Fruit fly (Drosophila melanogaster) whole organism, embryonic: ENCODE measurements around the gene Arc42.

Experiments used
- Abd-B ChIP-seq: fragments of 200-800 bp; sonication (Bioruptor generic); optimal IDR thresholded peaks from 2 replicates; lab custom pipeline; 2018; ENCODE audit warnings: missing biosample characterization, mild to moderate bottlenecking, missing genetic modification characterization, moderate library complexity
- CG10274 ChIP-seq: fragments of 200-800 bp; sonication (Bioruptor generic); optimal IDR thresholded peaks from 3 replicates; lab custom pipeline; 2017; ENCODE audit warnings: missing biosample characterization, mild to moderate bottlenecking, missing genetic modification characterization
- CG10979 ChIP-seq: fragments of 200-800 bp; sonication (Bioruptor generic); optimal IDR thresholded peaks from 2 replicates; lab custom pipeline; 2018; ENCODE audit warnings: missing biosample characterization, mild to moderate bottlenecking, missing genetic modification characterization, moderate library complexity
- CG13123 ChIP-seq: fragments of 200-800 bp; sonication (Bioruptor generic); optimal IDR thresholded peaks from 2 replicates; lab custom pipeline; 2016; ENCODE audit warnings: missing biosample characterization, missing genetic modification characterization
- CG13624 ChIP-seq: fragments of 200-800 bp; sonication (Bioruptor generic); optimal IDR thresholded peaks from 2 replicates; lab custom pipeline; 2016; ENCODE audit warnings: missing biosample characterization, missing genetic modification characterization
- CG14667 ChIP-seq: fragments of 200-800 bp; sonication (Bioruptor generic); IDR thresholded peaks from 2 replicates; pipeline ENCODE4 v1.3.6; 2022; ENCODE audit warnings: missing biosample characterization, missing genetic modification characterization
- CG1603 ChIP-seq: fragments of 200-800 bp; sonication (Bioruptor generic); optimal IDR thresholded peaks from 2 replicates; lab custom pipeline; 2019; ENCODE audit warnings: missing biosample characterization, mild to moderate bottlenecking, missing genetic modification characterization, moderate library complexity
- CG17186 ChIP-seq: fragments of 200-800 bp; sonication (Bioruptor generic); optimal IDR thresholded peaks from 3 replicates; lab custom pipeline; 2017; ENCODE audit warnings: missing biosample characterization, missing genetic modification reagents, missing genetic modification characterization
- CG18476 ChIP-seq: fragments of 200-800 bp; sonication (Bioruptor generic); optimal IDR thresholded peaks from 2 replicates; lab custom pipeline; 2016; ENCODE audit warnings: missing biosample characterization, mild to moderate bottlenecking, missing genetic modification characterization
- CG2116 ChIP-seq: fragments of 200-800 bp; sonication (Bioruptor generic); optimal IDR thresholded peaks from 3 replicates; lab custom pipeline; 2018; ENCODE audit warnings: missing biosample characterization, mild to moderate bottlenecking, missing genetic modification characterization
- CG42726 ChIP-seq: fragments of 200-800 bp; sonication (Bioruptor generic); IDR thresholded peaks from 2 replicates; pipeline ENCODE4 v1.3.6; 2022; ENCODE audit warnings: missing biosample characterization, missing genetic modification characterization; ENCODE audit not compliant: partially characterized antibody
- CG6854 ChIP-seq: fragments of 200-800 bp; sonication (Bioruptor generic); optimal IDR thresholded peaks from 3 replicates; lab custom pipeline; 2017; ENCODE audit warnings: missing biosample characterization, mild to moderate bottlenecking, missing genetic modification characterization
- CG7357 ChIP-seq: fragments of 200-800 bp; sonication (Bioruptor generic); IDR thresholded peaks from 3 replicates; pipeline ENCODE4 v1.3.6; 2022; ENCODE audit warnings: missing biosample characterization, missing genetic modification characterization
- CG7839 ChIP-seq: fragments of 200-800 bp; sonication (Bioruptor generic); optimal IDR thresholded peaks from 3 replicates; lab custom pipeline; 2018; ENCODE audit warnings: missing biosample characterization, mild to moderate bottlenecking, missing genetic modification characterization, moderate library complexity
- CG9797 ChIP-seq: fragments of 200-800 bp; sonication (Bioruptor generic); optimal IDR thresholded peaks from 3 replicates; lab custom pipeline; 2018; ENCODE audit warnings: missing biosample characterization, mild to moderate bottlenecking, missing genetic modification characterization
- Ets97D ChIP-seq: fragments of 200-800 bp; sonication (Bioruptor generic); optimal IDR thresholded peaks from 3 replicates; lab custom pipeline; 2016; ENCODE audit warnings: missing biosample characterization, missing genetic modification characterization
- Fer2 ChIP-seq: fragments of 200-800 bp; sonication (Bioruptor generic); optimal IDR thresholded peaks from 2 replicates; lab custom pipeline; 2018; ENCODE audit warnings: missing biosample characterization, mild to moderate bottlenecking, missing genetic modification characterization, moderate library complexity
- Hand ChIP-seq: fragments of 200-800 bp; sonication (Bioruptor generic); optimal IDR thresholded peaks from 2 replicates; lab custom pipeline; 2017; ENCODE audit warnings: mild to moderate bottlenecking, missing biosample characterization, missing genetic modification reagents, missing genetic modification characterization
- Rfx ChIP-seq: fragments of 200-800 bp; sonication (Bioruptor generic); IDR thresholded peaks from 2 replicates; pipeline ENCODE4 v1.3.6; 2022; ENCODE audit warnings: missing biosample characterization, missing genetic modification characterization
- Rx ChIP-seq: fragments of 200-800 bp; sonication (Bioruptor generic); IDR thresholded peaks from 2 replicates; pipeline ENCODE4 v1.3.6; 2022; ENCODE audit warnings: missing biosample characterization, missing genetic modification characterization
- Scr ChIP-seq: fragments of 200-800 bp; sonication (Bioruptor generic); IDR thresholded peaks from 2 replicates; pipeline ENCODE4 v1.3.6; 2022; ENCODE audit warnings: missing biosample characterization, missing genetic modification characterization; ENCODE audit not compliant: partially characterized antibody
- Sry-β ChIP-seq: fragments of 200-800 bp; sonication (Bioruptor generic); optimal IDR thresholded peaks from 2 replicates; lab custom pipeline; 2018; ENCODE audit warnings: missing biosample characterization, mild to moderate bottlenecking, missing genetic modification characterization, moderate library complexity
- Ssrp ChIP-seq: fragments of 200-800 bp; sonication (Bioruptor generic); optimal IDR thresholded peaks from 2 replicates; lab custom pipeline; 2018; ENCODE audit warnings: missing biosample characterization, mild to moderate bottlenecking, missing genetic modification characterization, moderate library complexity
- TFAM ChIP-seq: fragments of 200-800 bp; sonication (Bioruptor generic); optimal IDR thresholded peaks from 2 replicates; lab custom pipeline; 2017; ENCODE audit warnings: missing biosample characterization, missing genetic modification characterization, inconsistent platforms
- al ChIP-seq: fragments of 200-800 bp; sonication (Bioruptor generic); IDR thresholded peaks from 2 replicates; pipeline ENCODE4 v1.3.6; 2022; ENCODE audit warnings: missing biosample characterization, missing genetic modification characterization
- bigmax ChIP-seq: fragments of 200-800 bp; sonication (Bioruptor generic); optimal IDR thresholded peaks from 2 replicates; lab custom pipeline; 2018; ENCODE audit warnings: missing biosample characterization, mild to moderate bottlenecking, missing genetic modification characterization
- btn ChIP-seq: fragments of 200-800 bp; sonication (Bioruptor generic); optimal IDR thresholded peaks from 2 replicates; lab custom pipeline; 2016; ENCODE audit warnings: missing biosample characterization, missing genetic modification characterization
- ci ChIP-seq: fragments of 200-800 bp; sonication (Bioruptor generic); IDR thresholded peaks from 3 replicates; pipeline ENCODE4 v1.3.6; 2022; ENCODE audit warnings: missing biosample characterization, missing genetic modification characterization
- croc ChIP-seq: fragments of 200-800 bp; sonication (Bioruptor generic); conservative IDR thresholded peaks from 3 replicates; pipeline ENCODE4 v1.3.6; 2022; ENCODE audit warnings: missing biosample characterization, missing genetic modification characterization
- dan ChIP-seq: fragments of 200-800 bp; sonication (Bioruptor generic); IDR thresholded peaks from 2 replicates; pipeline ENCODE4 v1.3.6; 2022; ENCODE audit warnings: missing biosample characterization, missing genetic modification characterization
- exex ChIP-seq: fragments of 200-800 bp; sonication (Bioruptor generic); optimal IDR thresholded peaks from 4 replicates; lab custom pipeline; 2018; ENCODE audit warnings: missing biosample characterization, mild to moderate bottlenecking, missing genetic modification characterization, moderate library complexity
- fd3F ChIP-seq: fragments of 200-800 bp; sonication (Bioruptor generic); optimal IDR thresholded peaks from 2 replicates; lab custom pipeline; 2018; ENCODE audit warnings: missing biosample characterization, mild to moderate bottlenecking, missing genetic modification characterization, moderate library complexity
- gce ChIP-seq: fragments of 200-800 bp; sonication (Bioruptor generic); IDR thresholded peaks from 3 replicates; pipeline ENCODE4 v1.3.6; 2022; ENCODE audit warnings: missing biosample characterization, missing genetic modification characterization
- hb ChIP-seq: fragments of 200-800 bp; sonication (Bioruptor generic); IDR thresholded peaks from 3 replicates; pipeline ENCODE4 v1.3.6; 2022; ENCODE audit warnings: missing biosample characterization, missing genetic modification characterization; ENCODE audit not compliant: partially characterized antibody
- hkb ChIP-seq, 2 experiments: fragments of 200-800 bp in 1 of 2; fragments of >200 bp in 1 of 2; sonication (Bioruptor generic) in 1 of 2; IDR thresholded peaks in 1 of 2; optimal IDR thresholded peaks in 1 of 2; 2 replicates each; pipeline versions ENCODE4 v1.3.6 to Lab custom; 2017 to 2022; ENCODE audit warnings: missing biosample characterization in 1 of 2, missing genetic modification characterization in 1 of 2
- jigr1 ChIP-seq: fragments of 200-800 bp; sonication (Bioruptor generic); IDR thresholded peaks from 3 replicates; pipeline ENCODE4 v1.3.6; 2022; ENCODE audit warnings: missing biosample characterization, missing genetic modification characterization
- kay ChIP-seq: fragments of 200-800 bp; sonication (Bioruptor generic); optimal IDR thresholded peaks from 2 replicates; lab custom pipeline; 2016; ENCODE audit warnings: missing biosample characterization, missing genetic modification characterization
- lbe ChIP-seq: fragments of 200-800 bp; sonication (Bioruptor generic); optimal IDR thresholded peaks from 2 replicates; lab custom pipeline; 2016; ENCODE audit warnings: missing biosample characterization, mild to moderate bottlenecking, missing genetic modification characterization
- lilli ChIP-seq: fragments of 200-800 bp; sonication (Bioruptor generic); optimal IDR thresholded peaks from 3 replicates; lab custom pipeline; 2016; ENCODE audit warnings: missing biosample characterization, missing genetic modification characterization
- mam ChIP-seq: fragments of 200-800 bp; sonication (Bioruptor generic); optimal IDR thresholded peaks from 3 replicates; lab custom pipeline; 2016; ENCODE audit warnings: missing biosample characterization, missing genetic modification characterization
- mirr ChIP-seq: fragments of 200-800 bp; sonication (Bioruptor generic); optimal IDR thresholded peaks from 3 replicates; lab custom pipeline; 2018; ENCODE audit warnings: missing biosample characterization, mild to moderate bottlenecking, missing genetic modification characterization
- mld ChIP-seq: fragments of 200-800 bp; sonication (Bioruptor generic); IDR thresholded peaks from 3 replicates; pipeline ENCODE4 v1.3.6; 2022; ENCODE audit warnings: missing biosample characterization, missing genetic modification characterization; ENCODE audit not compliant: partially characterized antibody
- so ChIP-seq: fragments of 200-800 bp; sonication (Bioruptor generic); IDR thresholded peaks from 3 replicates; pipeline ENCODE4 v1.3.6; 2022; ENCODE audit warnings: missing biosample characterization, missing genetic modification characterization
- sr ChIP-seq: fragments of 200-800 bp; sonication (Bioruptor generic); IDR thresholded peaks from 3 replicates; pipeline ENCODE4 v1.3.6; 2022; ENCODE audit warnings: missing biosample characterization, missing genetic modification characterization
- stwl ChIP-seq: fragments of 200-800 bp; sonication (Bioruptor generic); optimal IDR thresholded peaks from 3 replicates; lab custom pipeline; 2018; ENCODE audit warnings: missing biosample characterization, mild to moderate bottlenecking, missing genetic modification characterization, moderate library complexity
- sug ChIP-seq: fragments of 200-800 bp; optimal IDR thresholded peaks from 2 replicates; lab custom pipeline; 2019; ENCODE audit warnings: missing biosample characterization, mild to moderate bottlenecking, missing genetic modification characterization, moderate library complexity
- ttk ChIP-seq: fragments of 200-800 bp; sonication (Bioruptor generic); IDR thresholded peaks from 2 replicates; pipeline ENCODE4 v2.1.2; 2022; ENCODE audit warnings: missing biosample characterization, missing genetic modification characterization
- vnd ChIP-seq: fragments of 200-800 bp; sonication (Bioruptor generic); IDR thresholded peaks from 3 replicates; pipeline ENCODE4 v1.3.6; 2022; ENCODE audit warnings: missing biosample characterization, missing genetic modification characterization; ENCODE audit not compliant: partially characterized antibody

Gene Arc42

dm6 chr3R:19846870-19847590, 30.5 kb upstream of the Arc42 start, which contains the start of gene MICU3 (continued):
- peak; percentile 60 for TF ChIP-seq CG18476 (GFP tag; lab: Kevin White, UChicago)
- TF ChIP-seq CG7839 (tag; lab: Kevin White, UChicago) = peak; percentile 66
- no peak for TF ChIP-seq sr (GFP tag; lab: Robert Waterston, UW)
- peak; percentile 66; the same call in 2 of the 3 replicates for TF ChIP-seq ci
- TF ChIP-seq btn = no peak
- no peak for TF ChIP-seq gce
- peak; percentile 41 for TF ChIP-seq Ets97D
- no peak for TF ChIP-seq mld (GFP tag; lab: Robert Waterston, UW)
- peak; percentile 75 for TF ChIP-seq lilli (GFP tag; lab: Kevin White, UChicago)
- no peak for TF ChIP-seq bigmax (GFP tag; lab: Kevin White, UChicago)
- peak; percentile 1 for TF ChIP-seq sug (tag; lab: Kevin White, UChicago)
- peak; percentile 82 for TF ChIP-seq mam
- TF ChIP-seq Hand (GFP tag; lab: Kevin White, UChicago) = no peak
- TF ChIP-seq Ssrp (tag; lab: Kevin White, UChicago) = peak; percentile 68
- peak; percentile 25 for TF ChIP-seq CG1603 (tag; lab: Kevin White, UChicago)
- TF ChIP-seq stwl (tag; lab: Kevin White, UChicago) = peak; percentile 47
- TF ChIP-seq ttk (GFP tag; lab: Robert Waterston, UW) = peak; percentile 54
- peak; percentile 19 for TF ChIP-seq CG10274 (GFP tag; lab: Kevin White, UChicago)
- TF ChIP-seq Sry-β (GFP tag; lab: Kevin White, UChicago) = peak; percentile 83
- 0 out of 2 replicates have a peak, but pooled peaks have one; percentile 12 for TF ChIP-seq CG42726
- peak; percentile 43; the same call in 1 of the 2 replicates for TF ChIP-seq Rx (GFP tag; lab: Robert Waterston, UW)
- no peak for TF ChIP-seq so (GFP tag; lab: Robert Waterston, UW)
- TF ChIP-seq Fer2 (tag; lab: Kevin White, UChicago) = peak; percentile 36
- TF ChIP-seq al = peak; percentile 67
- peak; percentile 83 for TF ChIP-seq Rfx (GFP tag; lab: Robert Waterston, UW)
- peak; percentile 69 for TF ChIP-seq hb (GFP tag; lab: Robert Waterston, UW)
- peak; percentile 80 for TF ChIP-seq Scr (GFP tag; lab: Robert Waterston, UW)
- TF ChIP-seq CG9797 (GFP tag; lab: Kevin White, UChicago) = no peak
- TF ChIP-seq mirr (GFP tag; lab: Kevin White, UChicago) = no peak
- TF ChIP-seq vnd = peak; percentile 57; the same call in 2 of the 3 replicates
- 0 out of 3 replicates have a peak, but pooled peaks have one; percentile 17 for TF ChIP-seq CG7357
- peak; percentile 51 for TF ChIP-seq CG13624 (GFP tag; lab: Kevin White, UChicago)
- TF ChIP-seq croc (GFP tag; lab: Robert Waterston, UW) = peak; percentile 17; the same call in 1 of the 3 replicates
- peak; percentile 52 for TF ChIP-seq fd3F (GFP tag; lab: Kevin White, UChicago)
- no peak for TF ChIP-seq CG6854 (GFP tag; lab: Kevin White, UChicago)
- TF ChIP-seq CG10979 (tag; lab: Kevin White, UChicago) = peak; percentile 37
- TF ChIP-seq lbe (GFP tag; lab: Kevin White, UChicago) = no peak
- peak; percentile 77 for TF ChIP-seq Abd-B (GFP tag; lab: Kevin White, UChicago)
- TF ChIP-seq CG13123 (GFP tag; lab: Kevin White, UChicago) = peak; percentile 9
- no peak for TF ChIP-seq CG14667
- TF ChIP-seq dan = no peak
- TF ChIP-seq kay = peak; percentile 47
- TF ChIP-seq TFAM = no peak
- peak; percentile 27 for TF ChIP-seq CG17186 (GFP tag; lab: Kevin White, UChicago)
- no peak for TF ChIP-seq jigr1 (GFP tag; lab: Robert Waterston, UW)
- no peak for TF ChIP-seq hkb (optimal IDR thresholded peaks at IDR 0.05; lab: Kevin White, UChicago)
- TF ChIP-seq hkb (GFP tag; IDR thresholded peaks at IDR 0.05; lab: Robert Waterston, UW) = no peak
- peak; percentile 5 for TF ChIP-seq exex (tag; lab: Kevin White, UChicago)
- TF ChIP-seq CG2116 = peak; percentile 53
